Fruit fly (Drosophila melanogaster): ENCODE results near the gene Xrcc2.
A peak's percentile ranks its signal among the peaks of the same experiment; 100 is the strongest.

The Xrcc2 gene

dm6 chrX:18546785-18547184 lies 46.9 kb downstream of the Xrcc2 start (continued):
- TF ChIP-seq CG8089 (GFP tag; optimal IDR thresholded peaks at IDR 0.05) (peak; percentile 55), CG10321 (GFP tag; IDR thresholded peaks at IDR 0.05) (peak; percentile 48; the same call in 1 of the 2 replicates), nmo (GFP tag; optimal IDR thresholded peaks at IDR 0.05) (peak; percentile 78), CG17361 (GFP tag; IDR thresholded peaks at IDR 0.05) (peak; percentile 75), hkb (optimal IDR thresholded peaks at IDR 0.05) (no peak), hkb (GFP tag; IDR thresholded peaks at IDR 0.05) (peak; percentile 88), mld (GFP tag; IDR thresholded peaks at IDR 0.05; ENCODE audit: partially characterized antibody) (no peak), dm (GFP tag; optimal IDR thresholded peaks at IDR 0.05) (peak; percentile 40), CG17802 (tag; optimal IDR thresholded peaks at IDR 0.05) (no peak), knrl (GFP tag; IDR thresholded peaks at IDR 0.05; ENCODE audit: partially characterized antibody) (no peak), CG8388 (GFP tag; optimal IDR thresholded peaks at IDR 0.05) (peak; percentile 47), ttk (GFP tag; IDR thresholded peaks at IDR 0.05) (peak; percentile 79), CG2199 (GFP tag; IDR thresholded peaks at IDR 0.05) (0 out of 3 replicates have a peak, but pooled peaks have one; percentile 40), vvl (GFP tag; IDR thresholded peaks at IDR 0.05) (peak; percentile 85), CG15011 (GFP tag; optimal IDR thresholded peaks at IDR 0.05) (peak; percentile 45), NFAT (GFP tag; IDR thresholded peaks at IDR 0.05) (peak; percentile 86), CG1603 (tag; optimal IDR thresholded peaks at IDR 0.05) (peak; percentile 85), Chrac-16 (GFP tag; optimal IDR thresholded peaks at IDR 0.05) (peak; percentile 54), corto (GFP tag; optimal IDR thresholded peaks at IDR 0.05) (no peak), Abd-B (GFP tag; optimal IDR thresholded peaks at IDR 0.05) (peak; percentile 77), HLH3B (GFP tag; IDR thresholded peaks at IDR 0.05) (peak; percentile 85), ftz-f1 (GFP tag; optimal IDR thresholded peaks at IDR 0.05) (no peak), tx (GFP tag; optimal IDR thresholded peaks at IDR 0.05) (peak; percentile 65), bcd (GFP tag; optimal IDR thresholded peaks at IDR 0.05) (peak; percentile 79), CG30431 (GFP tag; optimal IDR thresholded peaks at IDR 0.05) (peak; percentile 26), CG32772 (GFP tag; IDR thresholded peaks at IDR 0.05) (peak; percentile 86), peb (GFP tag; IDR thresholded peaks at IDR 0.05) (peak; percentile 55; the same call in 1 of the 2 replicates), Rfx (GFP tag; IDR thresholded peaks at IDR 0.05) (peak; percentile 94), CG17829 (tag; optimal IDR thresholded peaks at IDR 0.05) (peak; percentile 64), eyg (GFP tag; optimal IDR thresholded peaks at IDR 0.05) (peak; percentile 44), Xrp1 (GFP tag; IDR thresholded peaks at IDR 0.05) (peak; percentile 85), wdn (GFP tag; IDR thresholded peaks at IDR 0.05) (0 out of 2 replicates have a peak, but pooled peaks have one; percentile 41), CG9215 (GFP tag; IDR thresholded peaks at IDR 0.05) (peak; percentile 79), Antp (GFP tag; optimal IDR thresholded peaks at IDR 0.05) (peak; percentile 70), onecut (GFP tag; IDR thresholded peaks at IDR 0.05) (peak; percentile 73), CG2120 (GFP tag; optimal IDR thresholded peaks at IDR 0.05) (peak; percentile 88), pb (GFP tag; optimal IDR thresholded peaks at IDR 0.05) (peak; percentile 39), sima (GFP tag; optimal IDR thresholded peaks at IDR 0.05) (peak; percentile 56), CG1647 (GFP tag; optimal IDR thresholded peaks at IDR 0.05) (peak; percentile 71), CG5180 (GFP tag; optimal IDR thresholded peaks at IDR 0.05) (peak; percentile 62), BEAF-32 (GFP tag; optimal IDR thresholded peaks at IDR 0.05) (no peak), CG9797 (GFP tag; optimal IDR thresholded peaks at IDR 0.05) (no peak), crc (GFP tag; optimal IDR thresholded peaks at IDR 0.05) (peak; percentile 50), ase (GFP tag; IDR thresholded peaks at IDR 0.05) (peak; percentile 81), CG10431 (GFP tag; optimal IDR thresholded peaks at IDR 0.05) (no peak), NC2α (GFP tag; optimal IDR thresholded peaks at IDR 0.05) (no peak), Taf1 (GFP tag; IDR thresholded peaks at IDR 0.05) (peak; percentile 68), CG15073 (GFP tag; optimal IDR thresholded peaks at IDR 0.05) (no peak), CG10462 (GFP tag; optimal IDR thresholded peaks at IDR 0.05) (peak; percentile 28), seq (GFP tag; IDR thresholded peaks at IDR 0.05) (peak; percentile 82), CG7357 (GFP tag; IDR thresholded peaks at IDR 0.05) (peak; percentile 79), CG17912 (GFP tag; optimal IDR thresholded peaks at IDR 0.05) (no peak)

All from whole organism, embryonic.